Fruit fly (Drosophila melanogaster) whole organism, wandering third instar larva: ENCODE measurements around the gene CG9961.

Experiments used
- Abd-B ChIP-seq: fragments of >200 bp; optimal IDR thresholded peaks from 2 replicates; lab custom pipeline; 2017; ENCODE audit warnings: missing biosample characterization, missing genetic modification characterization
- CG32264 ChIP-seq: fragments of 200-800 bp; sonication (Bioruptor generic); optimal IDR thresholded peaks from 2 replicates; lab custom pipeline; 2016; ENCODE audit warnings: missing biosample characterization, missing genetic modification characterization
- CG9705 ChIP-seq: fragments of 200-800 bp; sonication (Bioruptor generic); optimal IDR thresholded peaks from 2 replicates; lab custom pipeline; 2018; ENCODE audit warnings: missing biosample characterization, mild to moderate bottlenecking, missing genetic modification characterization
- CrebA ChIP-seq: fragments of 200-800 bp; sonication (Bioruptor generic); optimal IDR thresholded peaks from 2 replicates; lab custom pipeline; 2016; ENCODE audit warnings: missing biosample characterization, mild to moderate bottlenecking, missing genetic modification characterization, borderline replicate concordance
- Dif ChIP-seq: fragments of 200-275, 200-300 bp; sonication (Bioruptor generic); optimal IDR thresholded peaks from 2 replicates; lab custom pipeline; 2018; ENCODE audit warnings: missing biosample characterization, missing genetic modification characterization; ENCODE audit not compliant: partially characterized antibody
- GATAd ChIP-seq: sonication (Bioruptor generic); optimal IDR thresholded peaks from 2 replicates; lab custom pipeline; 2016; ENCODE audit warnings: missing biosample characterization, missing genetic modification characterization
- HLH106 ChIP-seq: fragments of 200-800 bp; optimal IDR thresholded peaks from 3 replicates; lab custom pipeline; 2019; ENCODE audit warnings: missing biosample characterization, mild to moderate bottlenecking, missing genetic modification characterization, moderate library complexity
- Hr78 ChIP-seq: fragments of >200 bp; optimal IDR thresholded peaks from 2 replicates; lab custom pipeline; 2017; ENCODE audit warnings: missing biosample characterization, missing genetic modification characterization
- Hr83 ChIP-seq: fragments of 200-300 bp; sonication (Bioruptor generic); optimal IDR thresholded peaks from 2 replicates; lab custom pipeline; 2016; ENCODE audit warnings: missing biosample characterization, mild to moderate bottlenecking, missing genetic modification characterization, moderate library complexity; ENCODE audit not compliant: poor library complexity, severe bottlenecking
- Jra ChIP-seq: sonication (Bioruptor generic); optimal IDR thresholded peaks from 2 replicates; lab custom pipeline; 2016; ENCODE audit warnings: missing biosample characterization, missing genetic modification characterization
- Mio ChIP-seq: sonication (Bioruptor generic); optimal IDR thresholded peaks from 2 replicates; lab custom pipeline; 2016; ENCODE audit warnings: missing biosample characterization, missing genetic modification characterization
- Myc ChIP-seq: fragments of >200 bp; optimal IDR thresholded peaks from 2 replicates; lab custom pipeline; 2017
- N ChIP-seq: fragments of >200 bp; optimal IDR thresholded peaks from 2 replicates; lab custom pipeline; 2018; ENCODE audit warnings: missing biosample characterization, missing external identifiers, missing genetic modification characterization
- OdsH ChIP-seq: fragments of 200-800 bp; sonication (Bioruptor generic); optimal IDR thresholded peaks from 2 replicates; lab custom pipeline; 2016; ENCODE audit warnings: missing biosample characterization, mild to moderate bottlenecking, missing genetic modification characterization
- Rel ChIP-seq, 2 experiments: fragments of 200-800 bp; sonication (Bioruptor generic) in 1 of 2; optimal IDR thresholded peaks; 2 replicates in 1 of 2; 3 replicates in 1 of 2; lab custom pipeline; 2016 to 2019; ENCODE audit warnings: mild to moderate bottlenecking in 2 of 2, missing biosample characterization in 2 of 2, missing genetic modification characterization in 2 of 2, moderate library complexity in 1 of 2
- Sp1 ChIP-seq: fragments of 200-800 bp; sonication (Bioruptor generic); optimal IDR thresholded peaks from 3 replicates; lab custom pipeline; 2019; ENCODE audit warnings: missing biosample characterization, mild to moderate bottlenecking, missing genetic modification characterization, moderate library complexity
- br ChIP-seq: fragments of 200-800 bp; sonication (Bioruptor generic); optimal IDR thresholded peaks from 2 replicates; lab custom pipeline; 2016; ENCODE audit warnings: missing biosample characterization, missing genetic modification characterization
- brk ChIP-seq: fragments of 200-800 bp; sonication (Bioruptor generic); optimal IDR thresholded peaks from 2 replicates; lab custom pipeline; 2016; ENCODE audit warnings: missing biosample characterization, mild to moderate bottlenecking, missing genetic modification characterization
- dl ChIP-seq, 2 experiments: fragments of 175-275, 200-275 bp in 1 of 2; fragments of 200-275 bp in 1 of 2; sonication (Bioruptor generic); optimal IDR thresholded peaks; lab custom pipeline; 2018; ENCODE audit warnings: mild to moderate bottlenecking in 2 of 2, missing biosample characterization in 2 of 2, missing genetic modification characterization in 2 of 2, moderate library complexity in 2 of 2; ENCODE audit not compliant: partially characterized antibody in 2 of 2, insufficient read depth in 1 of 2
- dmrt93B ChIP-seq: fragments of 200-800 bp; sonication (Bioruptor generic); optimal IDR thresholded peaks from 2 replicates; lab custom pipeline; 2018; ENCODE audit warnings: missing biosample characterization, mild to moderate bottlenecking, missing genetic modification characterization
- dsf ChIP-seq: sonication (Bioruptor generic); optimal IDR thresholded peaks from 2 replicates; lab custom pipeline; 2016; ENCODE audit warnings: missing biosample characterization, missing genetic modification characterization, borderline replicate concordance
- ey ChIP-seq: fragments of 200-800 bp; sonication (Bioruptor generic); optimal IDR thresholded peaks from 2 replicates; lab custom pipeline; 2016; ENCODE audit warnings: missing biosample characterization, missing genetic modification characterization
- foxo ChIP-seq, 2 experiments: fragments of 200-800 bp; sonication (Bioruptor generic); optimal IDR thresholded peaks; 2 replicates in 1 of 2; 3 replicates in 1 of 2; lab custom pipeline; 2016 to 2017; ENCODE audit warnings: missing biosample characterization in 2 of 2, missing genetic modification characterization in 2 of 2
- fru ChIP-seq: fragments of 200-800 bp; sonication (Bioruptor generic); optimal IDR thresholded peaks from 3 replicates; lab custom pipeline; 2016; ENCODE audit warnings: missing biosample characterization, mild to moderate bottlenecking, missing genetic modification characterization
- h ChIP-seq: fragments of 200-800 bp; sonication (Bioruptor generic); optimal IDR thresholded peaks from 3 replicates; lab custom pipeline; 2016; ENCODE audit warnings: missing biosample characterization, mild to moderate bottlenecking, missing genetic modification characterization
- jim ChIP-seq: fragments of 175-275, 200-325 bp; sonication (Bioruptor generic); optimal IDR thresholded peaks from 2 replicates; lab custom pipeline; 2016; ENCODE audit warnings: missing biosample characterization, mild to moderate bottlenecking, missing genetic modification characterization
- lola ChIP-seq: fragments of >200 bp; optimal IDR thresholded peaks from 2 replicates; lab custom pipeline; 2017; ENCODE audit warnings: missing biosample characterization, missing genetic modification characterization
- psq ChIP-seq: fragments of 200-800 bp; sonication (Bioruptor generic); optimal IDR thresholded peaks from 3 replicates; lab custom pipeline; 2017; ENCODE audit warnings: missing biosample characterization, mild to moderate bottlenecking, missing genetic modification characterization, moderate library complexity
- rgr ChIP-seq: fragments of 200-800 bp; sonication (Bioruptor generic); optimal IDR thresholded peaks from 3 replicates; lab custom pipeline; 2016; ENCODE audit warnings: missing biosample characterization, mild to moderate bottlenecking, missing genetic modification characterization
- sage ChIP-seq: fragments of 200-800 bp; sonication (Bioruptor generic); optimal IDR thresholded peaks from 2 replicates; lab custom pipeline; 2016; ENCODE audit warnings: missing biosample characterization, mild to moderate bottlenecking, missing genetic modification characterization
- tai ChIP-seq: sonication (Bioruptor generic); optimal IDR thresholded peaks from 2 replicates; lab custom pipeline; 2016; ENCODE audit warnings: missing biosample characterization, missing genetic modification characterization
- usp ChIP-seq: fragments of >200 bp; optimal IDR thresholded peaks from 2 replicates; lab custom pipeline; 2017; ENCODE audit warnings: missing biosample characterization, missing genetic modification characterization
- woc ChIP-seq: sonication (Bioruptor generic); optimal IDR thresholded peaks from 2 replicates; lab custom pipeline; 2016; ENCODE audit warnings: missing biosample characterization, mild to moderate bottlenecking, missing genetic modification characterization

CG9961 gene

dm6 chr2L:2728577-2728976 is 16.2 kb downstream of the CG9961 start:
- TF ChIP-seq GATAd (no peak), dmrt93B (GFP tag; lab: Kevin White, UChicago) (no peak), jim (GFP tag; lab: Kevin White, UChicago) (no peak), Sp1 (no peak), N (GFP tag; lab: Kevin White, UChicago) (no peak), CG9705 (GFP tag; lab: Kevin White, UChicago) (no peak), psq (GFP tag; lab: Kevin White, UChicago) (no peak), tai (GFP tag; lab: Kevin White, UChicago) (no peak), Mio (no peak), Abd-B (no peak), OdsH (GFP tag; lab: Kevin White, UChicago) (no peak), HLH106 (no peak), h (GFP tag; lab: Kevin White, UChicago) (no peak), br (GFP tag; lab: Kevin White, UChicago) (no peak), Dif (GFP tag; lab: Kevin White, UChicago) (no peak), dsf (GFP tag; lab: Kevin White, UChicago) (no peak), foxo (GFP tag; optimal IDR thresholded peaks at IDR 0.05; lab: Kevin White, UChicago) (no peak), Jra (GFP tag; lab: Kevin White, UChicago) (no peak), lola (GFP tag; lab: Kevin White, UChicago) (no peak)

dm6 chr2L:2727812-2728211 is 16.9 kb downstream of the CG9961 start:
- TF ChIP-seq dl (GFP tag; optimal IDR thresholded peaks at IDR 0.05; lab: Kevin White, UChicago; ENCODE audit: insufficient read depth in 1 of 2, partially characterized antibody in 2 of 2) (no peak), Hr83 (GFP tag; lab: Kevin White, UChicago) (no peak), Abd-B (no peak), CG32264 (GFP tag; lab: Kevin White, UChicago) (no peak), woc (GFP tag; lab: Kevin White, UChicago) (no peak), tai (GFP tag; lab: Kevin White, UChicago) (no peak), rgr (GFP tag; lab: Kevin White, UChicago) (no peak), Jra (GFP tag; lab: Kevin White, UChicago) (no peak), h (GFP tag; lab: Kevin White, UChicago) (no peak), OdsH (GFP tag; lab: Kevin White, UChicago) (no peak), Myc (no peak)

- TF ChIP-seq Myc (no peak), dmrt93B (GFP tag; lab: Kevin White, UChicago) (no peak), GATAd (no peak), sage (no peak), Mio (no peak), brk (no peak), tai (GFP tag; lab: Kevin White, UChicago) (no peak), jim (GFP tag; lab: Kevin White, UChicago) (no peak), Hr78 (GFP tag; lab: Kevin White, UChicago) (no peak), CG9705 (GFP tag; lab: Kevin White, UChicago) (no peak), CrebA (no peak), Rel (GFP tag; optimal IDR thresholded peaks at IDR 0.05; lab: Kevin White, UChicago) (no peak), Rel (tag; optimal IDR thresholded peaks at IDR 0.05; lab: Kevin White, UChicago) (no peak), fru (GFP tag; lab: Kevin White, UChicago) (no peak), ey (no peak), usp (no peak)
Observed at dm6 chr2L:2727364-2727763, 17.4 kb downstream of the CG9961 start.

- no peak for TF ChIP-seq CG32264 (GFP tag; lab: Kevin White, UChicago)
- no peak for TF ChIP-seq dl (GFP tag; optimal IDR thresholded peaks at IDR 0.05; lab: Kevin White, UChicago; ENCODE audit: insufficient read depth in 1 of 2, partially characterized antibody in 2 of 2)
Observed at dm6 chr2L:2725374-2725773, 19.4 kb downstream of the CG9961 start, which contains the start of gene CG31689. CG31689 (plus strand) TSS chr2L:2725674.
